Worm (Caenorhabditis elegans) whole organism, young adult: ENCODE measurements around the gene rars-1.

ENCODE experiments used
- C06A6.2 ChIP-seq: fragments of 200-800 bp; sonication (Bioruptor generic); conservative IDR thresholded peaks from 2 replicates; pipeline ENCODE4 v1.3.6; 2022; ENCODE audit warnings: missing genetic modification characterization, missing compliant biosample characterization
- C17E4.6 ChIP-seq: fragments of 200-800 bp; sonication (Bioruptor generic); IDR thresholded peaks from 2 replicates; pipeline ENCODE4 v1.3.6; 2022; ENCODE audit warnings: missing genetic modification reagents, missing genetic modification characterization, missing compliant biosample characterization
- D2030.7 ChIP-seq: fragments of 200-800 bp; sonication (Bioruptor generic); IDR thresholded peaks from 2 replicates; pipeline ENCODE4 v1.3.6; 2022; ENCODE audit warnings: missing genetic modification reagents, missing genetic modification characterization, missing compliant biosample characterization
- F22D6.2 ChIP-seq: sonication (generic microtip); optimal IDR thresholded peaks from 2 replicates; lab custom pipeline; 2016; ENCODE audit warnings: mild to moderate bottlenecking, missing genetic modification characterization, missing compliant biosample characterization
- ZK185.1 ChIP-seq: sonication (generic microtip); optimal IDR thresholded peaks from 2 replicates; lab custom pipeline; 2016; ENCODE audit warnings: mild to moderate bottlenecking, missing genetic modification characterization, missing compliant biosample characterization; ENCODE audit not compliant: poor library complexity, severe bottlenecking
- akir-1 ChIP-seq: fragments of 200-800 bp; sonication (Bioruptor generic); optimal IDR thresholded peaks from 2 replicates; lab custom pipeline; 2018; ENCODE audit warnings: mild to moderate bottlenecking, missing genetic modification characterization, moderate library complexity, missing compliant biosample characterization
- aptf-2 ChIP-seq: fragments of 200-800 bp; sonication (Bioruptor generic); conservative IDR thresholded peaks from 2 replicates; pipeline ENCODE4 v1.3.6; 2022; ENCODE audit warnings: missing genetic modification reagents, missing genetic modification characterization, missing compliant biosample characterization
- aptf-3 ChIP-seq: fragments of 200-800 bp; sonication (Bioruptor generic); IDR thresholded peaks from 2 replicates; pipeline ENCODE4 v1.3.6; 2022; ENCODE audit warnings: missing genetic modification characterization, missing compliant biosample characterization
- bed-1 ChIP-seq: fragments of 200-800 bp; sonication (Bioruptor generic); IDR thresholded peaks from 2 replicates; pipeline ENCODE4 v1.3.6; 2022; ENCODE audit warnings: missing genetic modification reagents, missing genetic modification characterization, missing compliant biosample characterization
- ccch-3 ChIP-seq: fragments of 200-800 bp; sonication (Bioruptor generic); optimal IDR thresholded peaks from 2 replicates; lab custom pipeline; 2018; ENCODE audit warnings: mild to moderate bottlenecking, missing genetic modification characterization, missing compliant biosample characterization
- cebp-2 ChIP-seq: fragments of 200-800 bp; sonication (Bioruptor generic); IDR thresholded peaks from 2 replicates; pipeline ENCODE4 v1.3.6; 2022; ENCODE audit warnings: missing genetic modification characterization, missing compliant biosample characterization
- ceh-100 ChIP-seq: fragments of 200-800 bp; sonication (Bioruptor generic); IDR thresholded peaks from 2 replicates; pipeline ENCODE4 v1.3.6; 2022; ENCODE audit warnings: missing genetic modification reagents, missing genetic modification characterization, missing compliant biosample characterization
- ceh-40 ChIP-seq: fragments of 200-800 bp; sonication (Bioruptor generic); IDR thresholded peaks from 2 replicates; pipeline ENCODE4 v1.3.6; 2022; ENCODE audit warnings: missing genetic modification characterization, missing compliant biosample characterization
- ceh-58 ChIP-seq: fragments of 200-800 bp; sonication (Bioruptor generic); IDR thresholded peaks from 2 replicates; pipeline ENCODE4 v1.3.6; 2022; ENCODE audit warnings: missing genetic modification characterization, missing compliant biosample characterization
- ceh-91 ChIP-seq: fragments of 200-800 bp; sonication (Bioruptor generic); IDR thresholded peaks from 2 replicates; pipeline ENCODE4 v1.3.6; 2022; ENCODE audit warnings: missing genetic modification reagents, missing genetic modification characterization, missing compliant biosample characterization
- dpff-1 ChIP-seq: sonication (generic microtip); optimal IDR thresholded peaks from 2 replicates; lab custom pipeline; 2017; ENCODE audit warnings: mild to moderate bottlenecking, missing genetic modification characterization, missing compliant biosample characterization
- dpl-1 ChIP-seq: fragments of 150-350 bp; optimal IDR thresholded peaks from 2 replicates; lab custom pipeline; 2014; ENCODE audit warnings: missing biosample characterization, missing genetic modification reagents, missing genetic modification characterization
- egl-44 ChIP-seq: fragments of 200-800 bp; sonication (Bioruptor generic); IDR thresholded peaks from 2 replicates; pipeline ENCODE4 v1.3.6; 2022; ENCODE audit warnings: missing genetic modification reagents, missing genetic modification characterization, missing compliant biosample characterization
- fkh-3 ChIP-seq: sonication (generic microtip); optimal IDR thresholded peaks from 2 replicates; lab custom pipeline; 2016; ENCODE audit warnings: mild to moderate bottlenecking, missing genetic modification characterization, missing compliant biosample characterization
- hlh-12 ChIP-seq: sonication (generic microtip); optimal IDR thresholded peaks from 2 replicates; lab custom pipeline; 2016; ENCODE audit warnings: missing genetic modification characterization, missing compliant biosample characterization
- hmg-20 ChIP-seq: fragments of 200-800 bp; sonication (Bioruptor generic); IDR thresholded peaks from 2 replicates; pipeline ENCODE4 v1.3.6; 2022; ENCODE audit warnings: missing genetic modification reagents, missing genetic modification characterization, missing compliant biosample characterization
- hsf-1 ChIP-seq: fragments of 200-800 bp; sonication (Bioruptor generic); IDR thresholded peaks from 2 replicates; pipeline ENCODE4 v1.3.6; 2022; ENCODE audit warnings: missing genetic modification reagents, missing genetic modification characterization, missing compliant biosample characterization
- lag-1 ChIP-seq: fragments of 200-800 bp; sonication (Bioruptor generic); IDR thresholded peaks from 2 replicates; pipeline ENCODE4 v1.3.6; 2022; ENCODE audit warnings: missing genetic modification reagents, missing genetic modification characterization, missing compliant biosample characterization
- let-526 ChIP-seq: fragments of 200-800 bp; sonication (Bioruptor generic); IDR thresholded peaks from 2 replicates; pipeline ENCODE4 v1.3.6; 2022; ENCODE audit warnings: missing genetic modification reagents, missing genetic modification characterization, missing compliant biosample characterization
- lin-26 ChIP-seq: fragments of 200-800 bp; sonication (Bioruptor generic); IDR thresholded peaks from 2 replicates; pipeline ENCODE4 v1.3.6; 2022; ENCODE audit warnings: missing genetic modification reagents, missing genetic modification characterization, missing compliant biosample characterization
- lin-40 ChIP-seq: sonication (generic microtip); optimal IDR thresholded peaks from 2 replicates; lab custom pipeline; 2016; ENCODE audit warnings: missing genetic modification characterization, mild to moderate bottlenecking, missing compliant biosample characterization, missing genotype, missing genetic modification reagents
- lir-1 ChIP-seq: fragments of 200-800 bp; sonication (Bioruptor generic); conservative IDR thresholded peaks from 2 replicates; pipeline ENCODE4 v1.3.6; 2022; ENCODE audit warnings: missing genetic modification reagents, missing genetic modification characterization, missing compliant biosample characterization
- madf-10 ChIP-seq: sonication (generic microtip); optimal IDR thresholded peaks from 2 replicates; lab custom pipeline; 2016; ENCODE audit warnings: mild to moderate bottlenecking, missing genetic modification characterization, missing compliant biosample characterization
- madf-3 ChIP-seq: fragments of 200-800 bp; sonication (Bioruptor generic); IDR thresholded peaks from 2 replicates; pipeline ENCODE4 v1.3.6; 2022; ENCODE audit warnings: missing genetic modification reagents, missing genetic modification characterization, missing compliant biosample characterization
- mes-4 ChIP-seq: sonication (generic microtip); optimal IDR thresholded peaks from 2 replicates; lab custom pipeline; 2016; ENCODE audit warnings: missing genotype, missing genetic modification characterization, missing compliant biosample characterization
- mxl-1 ChIP-seq: sonication (generic microtip); optimal IDR thresholded peaks from 2 replicates; lab custom pipeline; 2016; ENCODE audit warnings: missing genetic modification characterization, missing compliant biosample characterization
- nfyb-1 ChIP-seq: fragments of 200-800 bp; sonication (Bioruptor generic); IDR thresholded peaks from 2 replicates; pipeline ENCODE4 v1.3.6; 2022; ENCODE audit warnings: missing genetic modification reagents, missing genetic modification characterization, missing compliant biosample characterization
- nhr-179 ChIP-seq: sonication (generic microtip); optimal IDR thresholded peaks from 2 replicates; lab custom pipeline; 2016; ENCODE audit warnings: mild to moderate bottlenecking, missing genetic modification characterization, missing compliant biosample characterization
- nhr-27 ChIP-seq: fragments of 200-800 bp; sonication (Bioruptor generic); optimal IDR thresholded peaks from 2 replicates; lab custom pipeline; 2018; ENCODE audit warnings: mild to moderate bottlenecking, missing genetic modification characterization, moderate library complexity, missing compliant biosample characterization
- nhr-80 ChIP-seq: sonication (generic microtip); optimal IDR thresholded peaks from 2 replicates; lab custom pipeline; 2016; ENCODE audit warnings: missing genetic modification characterization, missing compliant biosample characterization
- pbrm-1 ChIP-seq: fragments of 200-800 bp; sonication (Bioruptor generic); IDR thresholded peaks from 2 replicates; pipeline ENCODE4 v1.3.6; 2022; ENCODE audit warnings: missing genetic modification reagents, missing genetic modification characterization, missing compliant biosample characterization
- pha-4 ChIP-seq: fragments of 150-350 bp; sonication (generic microtip); optimal IDR thresholded peaks from 2 replicates; lab custom pipeline; 2014; ENCODE audit warnings: missing biosample characterization, missing genetic modification reagents, missing genetic modification characterization
- rcor-1 ChIP-seq: fragments of 200-800 bp; sonication (Bioruptor generic); IDR thresholded peaks from 2 replicates; pipeline ENCODE4 v1.3.6; 2022; ENCODE audit warnings: missing genetic modification reagents, missing genetic modification characterization, missing compliant biosample characterization
- rec-8 ChIP-seq, 2 experiments: sonication (generic microtip); optimal IDR thresholded peaks; 2 replicates each; lab custom pipeline; 2016; ENCODE audit warnings: mild to moderate bottlenecking in 2 of 2, missing genetic modification characterization in 2 of 2, missing genetic modification reagents in 2 of 2, missing genotype in 2 of 2, missing biosample characterization in 1 of 2, missing compliant biosample characterization in 1 of 2, moderate library complexity in 1 of 2
- rpc-1 ChIP-seq, 2 experiments: fragments of 150-350 bp in 1 of 2; sonication (generic microtip) in 1 of 2; optimal IDR thresholded peaks; 2 replicates each; lab custom pipeline; 2014 to 2018; ENCODE audit warnings: missing biosample characterization in 1 of 2, missing genetic modification characterization in 1 of 2, missing genetic modification reagents in 1 of 2, missing genotype in 1 of 2
- snpc-4 ChIP-seq, 5 experiments: fragments of 150-350 bp in 1 of 5; sonication (generic microtip) in 4 of 5; optimal IDR thresholded peaks; 2 replicates each; lab custom pipeline; 2014 to 2018; ENCODE audit warnings: missing genetic modification characterization in 5 of 5, missing biosample characterization in 3 of 5, antibody characterized with exemption in 2 of 5, mild to moderate bottlenecking in 2 of 5, missing compliant biosample characterization in 2 of 5, missing genotype in 2 of 5, moderate library complexity in 2 of 5, missing genetic modification reagents in 1 of 5
- unc-130 ChIP-seq: sonication (generic microtip); optimal IDR thresholded peaks from 2 replicates; lab custom pipeline; 2016; ENCODE audit warnings: missing genetic modification reagents, missing genetic modification characterization, missing compliant biosample characterization
- zfh-2 ChIP-seq: fragments of 200-800 bp; sonication (Bioruptor generic); conservative IDR thresholded peaks from 2 replicates; pipeline ENCODE4 v1.3.6; 2022; ENCODE audit warnings: missing genetic modification reagents, missing genetic modification characterization, missing compliant biosample characterization
- ztf-18 ChIP-seq: sonication (generic microtip); optimal IDR thresholded peaks from 2 replicates; lab custom pipeline; 2016; ENCODE audit warnings: missing genotype, mild to moderate bottlenecking, missing genetic modification characterization, missing compliant biosample characterization
- ztf-25 ChIP-seq: fragments of 200-800 bp; sonication (Bioruptor generic); IDR thresholded peaks from 2 replicates; pipeline ENCODE4 v1.3.6; 2022; ENCODE audit warnings: missing genetic modification reagents, missing genetic modification characterization, missing compliant biosample characterization
- ztf-26 ChIP-seq: sonication (generic microtip); optimal IDR thresholded peaks from 2 replicates; lab custom pipeline; 2017; ENCODE audit warnings: missing genetic modification characterization, missing compliant biosample characterization
- ztf-28 ChIP-seq: fragments of 200-800 bp; sonication (Bioruptor generic); IDR thresholded peaks from 2 replicates; pipeline ENCODE4 v1.3.6; 2022; ENCODE audit warnings: missing genetic modification reagents, missing genetic modification characterization, missing compliant biosample characterization
- ztf-6 ChIP-seq: fragments of 200-800 bp; sonication (Bioruptor generic); IDR thresholded peaks from 2 replicates; pipeline ENCODE4 v1.3.6; 2022; ENCODE audit warnings: missing genetic modification reagents, missing genetic modification characterization, missing compliant biosample characterization

The rars-1 gene

ce11 chrIII:4930154-4930679, 13.2 kb upstream of the rars-1 start, which contains the start of gene set-2:
set-2 (minus strand) TSS chrIII:4930204.
- TF ChIP-seq cebp-2 (GFP tag; lab: Robert Waterston, UW) (no peak), madf-3 (GFP tag; lab: Robert Waterston, UW) (peak; percentile 89), rec-8 (tag; optimal IDR thresholded peaks at IDR 0.05; lab: Kevin White, UChicago) (peak; percentile 52 to 80), lag-1 (no peak), C17E4.6 (peak; percentile 59; the same call in 1 of the 2 replicates), ceh-100 (GFP tag; lab: Robert Waterston, UW) (peak; percentile 50), C06A6.2 (GFP tag; lab: Robert Waterston, UW) (no peak), pha-4 (tag; lab: Kevin White, UChicago) (no peak), rcor-1 (GFP tag; lab: Robert Waterston, UW) (peak; percentile 81), ztf-28 (GFP tag; lab: Robert Waterston, UW) (peak; percentile 81; the same call in 1 of the 2 replicates), bed-1 (GFP tag; lab: Robert Waterston, UW) (0 out of 2 replicates have a peak, but pooled peaks have one; percentile 79), hmg-20 (no peak), madf-10 (tag; lab: Kevin White, UChicago) (peak; percentile 55), egl-44 (GFP tag; lab: Robert Waterston, UW) (peak; percentile 69; the same call in 1 of the 2 replicates), pbrm-1 (GFP tag; lab: Robert Waterston, UW) (peak; percentile 65; the same call in 1 of the 2 replicates), mxl-1 (tag; lab: Kevin White, UChicago) (no peak), F22D6.2 (tag; lab: Kevin White, UChicago) (peak; percentile 43), ceh-91 (peak; percentile 82), ceh-40 (peak; percentile 54; the same call in 1 of the 2 replicates), dpff-1 (tag; lab: Kevin White, UChicago) (no peak), hsf-1 (0 out of 2 replicates have a peak, but pooled peaks have one; percentile 19), lin-40 (peak; percentile 28), ztf-18 (tag; lab: Kevin White, UChicago) (peak; percentile 74), ztf-26 (no peak), mes-4 (tag; lab: Kevin White, UChicago) (no peak), nhr-80 (tag; lab: Kevin White, UChicago) (peak; percentile 30), D2030.7 (GFP tag; lab: Robert Waterston, UW) (peak; percentile 80), nhr-27 (tag; lab: Kevin White, UChicago) (no peak), let-526 (GFP tag; lab: Robert Waterston, UW) (peak; percentile 86), ceh-58 (no peak), lin-26 (0 out of 2 replicates have a peak, but pooled peaks have one; percentile 39), nhr-179 (no peak), rpc-1 (optimal IDR thresholded peaks at IDR 0.05; lab: Kevin White, UChicago) (no peak), rpc-1 (tag; optimal IDR thresholded peaks at IDR 0.05; lab: Kevin White, UChicago) (no peak), dpl-1 (GFP tag; lab: Kevin White, UChicago) (peak; percentile 92), ztf-25 (peak; percentile 87), snpc-4 (GFP tag; optimal IDR thresholded peaks at IDR 0.05; lab: Kevin White, UChicago) (peak; percentile 16), snpc-4 (tag; optimal IDR thresholded peaks at IDR 0.05; lab: Kevin White, UChicago) (peak in 1 of 4 experiments; percentile 37), ztf-6 (GFP tag; lab: Robert Waterston, UW) (no peak), lir-1 (GFP tag; lab: Robert Waterston, UW) (peak; percentile 84), fkh-3 (no peak), nfyb-1 (GFP tag; lab: Robert Waterston, UW) (peak; percentile 76), ZK185.1 (tag; lab: Kevin White, UChicago) (peak; percentile 93), akir-1 (GFP tag; lab: Kevin White, UChicago) (no peak), ccch-3 (GFP tag; lab: Kevin White, UChicago) (no peak), unc-130 (GFP tag; lab: Kevin White, UChicago) (peak; percentile 95), aptf-2 (GFP tag; lab: Robert Waterston, UW) (0 out of 2 replicates have a peak, but pooled peaks have one; percentile 41), aptf-3 (no peak), zfh-2 (GFP tag; lab: Robert Waterston, UW) (0 out of 2 replicates have a peak, but pooled peaks have one; percentile 30), hlh-12 (tag; lab: Kevin White, UChicago) (no peak)
